Worm (Caenorhabditis elegans): ENCODE data around the gene C45G9.15.

Gene C45G9.15

ce11 chrIII:5053541-5053940 lies 1.7 kb upstream of the C45G9.15 start, which contains the start of gene C45G9.8:
Gene C45G9.8 (minus strand): TSS chrIII:5053641.
- TF ChIP-seq ZK546.5 (tag; optimal IDR thresholded peaks at IDR 0.05): no peak

ce11 chrIII:5047740-5048139 lies 4.1 kb downstream of the C45G9.15 start, which contains the start of gene C45G9.5:
Gene C45G9.5 (plus strand): TSS chrIII:5048117.
- TF ChIP-seq pqm-1 (tag; optimal IDR thresholded peaks at IDR 0.05) (no peak), ceh-28 (tag; optimal IDR thresholded peaks at IDR 0.05) (no peak), nhr-76 (tag; optimal IDR thresholded peaks at IDR 0.05) (no peak)

- TF ChIP-seq ceh-16 (tag; optimal IDR thresholded peaks at IDR 0.05): no peak
- peak; percentile 0 for TF ChIP-seq pqm-1 (tag; optimal IDR thresholded peaks at IDR 0.05)
- peak; percentile 32 for TF ChIP-seq pha-4 (tag; optimal IDR thresholded peaks at IDR 0.05)
- TF ChIP-seq ceh-9 (tag; optimal IDR thresholded peaks at IDR 0.05): no peak
- peak; percentile 27 for TF ChIP-seq nhr-23 (tag; optimal IDR thresholded peaks at IDR 0.05)
- TF ChIP-seq nhr-67 (tag; optimal IDR thresholded peaks at IDR 0.05): no peak
- peak; percentile 95 for TF ChIP-seq nhr-25 (tag; optimal IDR thresholded peaks at IDR 0.05)
- TF ChIP-seq lin-39 (tag; optimal IDR thresholded peaks at IDR 0.05): peak; percentile 23
- no peak for TF ChIP-seq fos-1 (tag; optimal IDR thresholded peaks at IDR 0.05)
- TF ChIP-seq lin-15B (tag; optimal IDR thresholded peaks at IDR 0.05): peak; percentile 70
- TF ChIP-seq elt-1 (tag; optimal IDR thresholded peaks at IDR 0.05): no peak
- no peak for TF ChIP-seq ama-1 (optimal IDR thresholded peaks at IDR 0.05)
- TF ChIP-seq nhr-43 (tag; optimal IDR thresholded peaks at IDR 0.05; ENCODE audit: poor library complexity, severe bottlenecking): peak; percentile 9
- no peak for TF ChIP-seq mml-1 (tag; optimal IDR thresholded peaks at IDR 0.05)
- no peak for TF ChIP-seq unc-39 (tag; optimal IDR thresholded peaks at IDR 0.05)
- TF ChIP-seq aly-2 (tag; optimal IDR thresholded peaks at IDR 0.05): no peak
- peak; percentile 17 for TF ChIP-seq fkh-10 (GFP tag; optimal IDR thresholded peaks at IDR 0.05)
- no peak for TF ChIP-seq fkh-2 (tag; optimal IDR thresholded peaks at IDR 0.05)
- TF ChIP-seq egl-5 (tag; optimal IDR thresholded peaks at IDR 0.05): no peak
- peak; percentile 20 for TF ChIP-seq nfya-1 (tag; optimal IDR thresholded peaks at IDR 0.05; ENCODE audit: insufficient read depth)
- TF ChIP-seq ztf-4 (tag; optimal IDR thresholded peaks at IDR 0.05): no peak
- TF ChIP-seq ceh-28 (tag; optimal IDR thresholded peaks at IDR 0.05): no peak
- no peak for TF ChIP-seq nhr-28 (tag; optimal IDR thresholded peaks at IDR 0.05)
- TF ChIP-seq zag-1 (tag; optimal IDR thresholded peaks at IDR 0.05): no peak
- TF ChIP-seq nhr-77 (tag; optimal IDR thresholded peaks at IDR 0.05): no peak
- no peak for TF ChIP-seq mdl-1 (tag; optimal IDR thresholded peaks at IDR 0.05)
- TF ChIP-seq tbx-2 (tag; optimal IDR thresholded peaks at IDR 0.05): no peak
- no peak for TF ChIP-seq nhr-237 (tag; optimal IDR thresholded peaks at IDR 0.05)
- TF ChIP-seq lsy-12 (tag; optimal IDR thresholded peaks at IDR 0.05): no peak
- TF ChIP-seq daf-12 (tag; optimal IDR thresholded peaks at IDR 0.05): no peak
- no peak for TF ChIP-seq egl-27 (tag; optimal IDR thresholded peaks at IDR 0.05)
- no peak for TF ChIP-seq skn-1 (tag; optimal IDR thresholded peaks at IDR 0.05)
- TF ChIP-seq jun-1 (tag; optimal IDR thresholded peaks at IDR 0.05): peak; percentile 5
- TF ChIP-seq ZK546.5 (tag; optimal IDR thresholded peaks at IDR 0.05): no peak
- TF ChIP-seq unc-62 (GFP tag; optimal IDR thresholded peaks at IDR 0.05): no peak
- TF ChIP-seq ztf-11 (tag; optimal IDR thresholded peaks at IDR 0.05): no peak
- no peak for TF ChIP-seq eor-1 (tag; optimal IDR thresholded peaks at IDR 0.05)
- TF ChIP-seq nhr-76 (tag; optimal IDR thresholded peaks at IDR 0.05): no peak
- no peak for TF ChIP-seq hmg-11 (tag; optimal IDR thresholded peaks at IDR 0.05)
- TF ChIP-seq nhr-11 (tag; optimal IDR thresholded peaks at IDR 0.05): no peak
- no peak for TF ChIP-seq elt-3 (tag; optimal IDR thresholded peaks at IDR 0.05)
- TF ChIP-seq R02D3.7 (tag; optimal IDR thresholded peaks at IDR 0.05): no peak
- peak; percentile 80 for TF ChIP-seq snpc-4 (tag; optimal IDR thresholded peaks at IDR 0.05)
- peak; percentile 74 for TF ChIP-seq elt-2 (tag; optimal IDR thresholded peaks at IDR 0.05)
- TF ChIP-seq ceh-82 (tag; optimal IDR thresholded peaks at IDR 0.05): no peak
- no peak for TF ChIP-seq sea-2 (GFP tag; optimal IDR thresholded peaks at IDR 0.05)
- TF ChIP-seq nhr-12 (tag; optimal IDR thresholded peaks at IDR 0.05): no peak
These were observed 4.7 kb downstream of the C45G9.15 start, which contains the start of gene txbp-3 for ce11 chrIII:5047175-5047574. Gene txbp-3 (minus strand): TSS chrIII:5047459.

Data from whole organism, L3 larva.